Worm (Caenorhabditis elegans): Measurements from ENCODE around the gene str-262.

str-262 gene

ce11 chrV:719731-720130 is 32.8 kb downstream of the str-262 start, which contains the start of gene srbc-40:
Gene srbc-40, minus strand, starts transcription at chrV:719831.
- no peak for TF ChIP-seq ceh-82 (tag; optimal IDR thresholded peaks at IDR 0.05)
- TF ChIP-seq peb-1 (tag; optimal IDR thresholded peaks at IDR 0.05), result no peak
- no peak for TF ChIP-seq nhr-11 (tag; optimal IDR thresholded peaks at IDR 0.05)

ce11 chrV:712882-713281 is 39.7 kb downstream of the str-262 start, which contains the start of gene cyp-33C11:
Gene cyp-33C11, minus strand, starts transcription at chrV:712982.
- TF ChIP-seq aly-2 (tag; optimal IDR thresholded peaks at IDR 0.05) (no peak), lsy-2 (tag; optimal IDR thresholded peaks at IDR 0.05) (no peak), ZK546.5 (tag; optimal IDR thresholded peaks at IDR 0.05) (no peak)

ce11 chrV:708808-709207 is 43.8 kb downstream of the str-262 start, which contains the start of gene srbc-39:
Gene srbc-39, plus strand, starts transcription at chrV:709108.
- TF ChIP-seq ama-1 (optimal IDR thresholded peaks at IDR 0.05), result no peak
- no peak for TF ChIP-seq nhr-11 (tag; optimal IDR thresholded peaks at IDR 0.05)
- no peak for TF ChIP-seq lin-13 (GFP tag; optimal IDR thresholded peaks at IDR 0.05)
- TF ChIP-seq unc-62 (GFP tag; optimal IDR thresholded peaks at IDR 0.05), result no peak
- TF ChIP-seq skn-1 (tag; optimal IDR thresholded peaks at IDR 0.05), result no peak
- TF ChIP-seq lin-11 (tag; optimal IDR thresholded peaks at IDR 0.05), result no peak
- no peak for TF ChIP-seq nhr-12 (tag; optimal IDR thresholded peaks at IDR 0.05)
- TF ChIP-seq ZK546.5 (tag; optimal IDR thresholded peaks at IDR 0.05), result no peak
- no peak for TF ChIP-seq C34F6.9 (tag; optimal IDR thresholded peaks at IDR 0.05)
- no peak for TF ChIP-seq nhr-129 (tag; optimal IDR thresholded peaks at IDR 0.05)
- TF ChIP-seq unc-55 (GFP tag; optimal IDR thresholded peaks at IDR 0.05), result no peak
- TF ChIP-seq zag-1 (tag; optimal IDR thresholded peaks at IDR 0.05), result no peak
- no peak for TF ChIP-seq sem-4 (tag; optimal IDR thresholded peaks at IDR 0.05)
- TF ChIP-seq elt-3 (tag; optimal IDR thresholded peaks at IDR 0.05), result no peak
- TF ChIP-seq snpc-4 (tag; optimal IDR thresholded peaks at IDR 0.05), result no peak
- no peak for TF ChIP-seq blmp-1 (tag; optimal IDR thresholded peaks at IDR 0.05; ENCODE audit: insufficient read depth)
- no peak for TF ChIP-seq ztf-4 (tag; optimal IDR thresholded peaks at IDR 0.05)
- no peak for TF ChIP-seq aly-2 (tag; optimal IDR thresholded peaks at IDR 0.05)

- TF ChIP-seq lin-39 (tag; optimal IDR thresholded peaks at IDR 0.05) (no peak), blmp-1 (tag; optimal IDR thresholded peaks at IDR 0.05; ENCODE audit: insufficient read depth) (no peak), nhr-25 (tag; optimal IDR thresholded peaks at IDR 0.05) (no peak), ama-1 (optimal IDR thresholded peaks at IDR 0.05) (no peak), ztf-4 (tag; optimal IDR thresholded peaks at IDR 0.05) (no peak), unc-62 (GFP tag; optimal IDR thresholded peaks at IDR 0.05) (no peak), F13H6.1 (tag; optimal IDR thresholded peaks at IDR 0.05) (no peak), mdl-1 (tag; optimal IDR thresholded peaks at IDR 0.05) (no peak), elt-3 (tag; optimal IDR thresholded peaks at IDR 0.05) (no peak), snpc-4 (tag; optimal IDR thresholded peaks at IDR 0.05) (no peak), sma-9 (GFP tag; optimal IDR thresholded peaks at IDR 0.05) (no peak), sma-9 (tag; optimal IDR thresholded peaks at IDR 0.05) (no peak), ceh-16 (tag; optimal IDR thresholded peaks at IDR 0.05) (no peak), lin-11 (tag; optimal IDR thresholded peaks at IDR 0.05) (no peak), alr-1 (tag; optimal IDR thresholded peaks at IDR 0.05) (no peak), mab-5 (tag; optimal IDR thresholded peaks at IDR 0.05) (no peak), ceh-82 (tag; optimal IDR thresholded peaks at IDR 0.05) (no peak)
These were observed 45.7 kb downstream of the str-262 start, which contains the start of gene srbc-38 for ce11 chrV:706918-707317. Gene srbc-38, plus strand, starts transcription at chrV:707218.

- TF ChIP-seq aly-2 (tag; optimal IDR thresholded peaks at IDR 0.05) (no peak), lin-39 (tag; optimal IDR thresholded peaks at IDR 0.05) (no peak), F13H6.1 (tag; optimal IDR thresholded peaks at IDR 0.05) (no peak), sma-9 (GFP tag; optimal IDR thresholded peaks at IDR 0.05) (no peak), sma-9 (tag; optimal IDR thresholded peaks at IDR 0.05) (no peak), ztf-11 (tag; optimal IDR thresholded peaks at IDR 0.05) (no peak), gmeb-1 (tag; optimal IDR thresholded peaks at IDR 0.05) (no peak), nhr-12 (tag; optimal IDR thresholded peaks at IDR 0.05) (no peak), ceh-16 (tag; optimal IDR thresholded peaks at IDR 0.05) (no peak), dmd-4 (tag; optimal IDR thresholded peaks at IDR 0.05) (no peak), ama-1 (optimal IDR thresholded peaks at IDR 0.05) (no peak), fos-1 (tag; optimal IDR thresholded peaks at IDR 0.05) (no peak), R02D3.7 (tag; optimal IDR thresholded peaks at IDR 0.05) (no peak), lin-11 (tag; optimal IDR thresholded peaks at IDR 0.05) (no peak), ZK546.5 (tag; optimal IDR thresholded peaks at IDR 0.05) (no peak), C34F6.9 (tag; optimal IDR thresholded peaks at IDR 0.05) (no peak)
These were observed 50.3 kb downstream of the str-262 start, which contains the start of gene srbc-37 for ce11 chrV:702260-702659. Gene srbc-37, plus strand, starts transcription at chrV:702560.
